Worm (Caenorhabditis elegans) whole organism, L4 larva: Measurements from ENCODE around the gene ttr-18.
A peak's percentile ranks its signal among the peaks of the same experiment; 100 is the strongest.

ENCODE experiments used
- F37D6.2 ChIP-seq: sonication (generic microtip); optimal IDR thresholded peaks from 2 replicates; lab custom pipeline; 2016; ENCODE audit warnings: mild to moderate bottlenecking, missing genetic modification characterization, missing compliant biosample characterization
- F49E8.2 ChIP-seq: sonication (generic microtip); optimal IDR thresholded peaks from 2 replicates; lab custom pipeline; 2016; ENCODE audit warnings: missing compliant biosample characterization, mild to moderate bottlenecking, missing genetic modification characterization, borderline replicate concordance
- T20F7.1 ChIP-seq: fragments of 200-800 bp; sonication (Bioruptor generic); optimal IDR thresholded peaks from 2 replicates; lab custom pipeline; 2018; ENCODE audit warnings: mild to moderate bottlenecking, missing genetic modification characterization, missing compliant biosample characterization
- Y105C5A.15 ChIP-seq: fragments of 200-800 bp; sonication (Bioruptor generic); IDR thresholded peaks from 2 replicates; pipeline ENCODE4 v1.3.6; 2022; ENCODE audit warnings: missing genetic modification characterization, missing compliant biosample characterization
- ZK337.2 ChIP-seq: fragments of 200-800 bp; sonication (Bioruptor generic); IDR thresholded peaks from 2 replicates; pipeline ENCODE4 v1.3.6; 2022; ENCODE audit warnings: missing genetic modification reagents, missing genetic modification characterization, missing compliant biosample characterization
- aha-1 ChIP-seq: fragments of 150-350 bp; peaks from one replicate; lab custom pipeline; 2014; ENCODE audit warnings: missing biosample characterization, missing genetic modification characterization
- aly-2 ChIP-seq: sonication (generic microtip); optimal IDR thresholded peaks from 2 replicates; lab custom pipeline; 2018; ENCODE audit warnings: missing biosample characterization, missing genetic modification characterization
- ceh-20 ChIP-seq: fragments of 200-800 bp; sonication (Bioruptor generic); IDR thresholded peaks from 2 replicates; pipeline ENCODE4 v1.3.6; 2022; ENCODE audit warnings: missing genetic modification reagents, missing genetic modification characterization, missing compliant biosample characterization
- ceh-32 ChIP-seq: sonication (generic microtip); optimal IDR thresholded peaks from 2 replicates; lab custom pipeline; 2016; ENCODE audit warnings: mild to moderate bottlenecking, missing genetic modification characterization, missing compliant biosample characterization; ENCODE audit not compliant: poor library complexity
- ctbp-1 ChIP-seq: fragments of 200-800 bp; sonication (Bioruptor generic); IDR thresholded peaks from 2 replicates; pipeline ENCODE4 v1.3.6; 2022; ENCODE audit warnings: missing genetic modification reagents, missing genetic modification characterization, missing compliant biosample characterization
- daf-12 ChIP-seq: fragments of 150-350 bp; optimal IDR thresholded peaks from 2 replicates; lab custom pipeline; 2014; ENCODE audit warnings: missing biosample characterization, missing genetic modification reagents, missing genetic modification characterization
- daf-16 ChIP-seq, 3 experiments: sonication (generic microtip); optimal IDR thresholded peaks; 2 replicates each; lab custom pipeline; 2016 to 2017; ENCODE audit warnings: missing genetic modification characterization in 3 of 3, missing genetic modification reagents in 3 of 3, mild to moderate bottlenecking in 2 of 3, missing compliant biosample characterization in 2 of 3, missing biosample characterization in 1 of 3, moderate library complexity in 1 of 3
- dmd-6 ChIP-seq: fragments of 200-800 bp; sonication (Bioruptor generic); IDR thresholded peaks from 2 replicates; pipeline ENCODE4 v1.3.6; 2022; ENCODE audit warnings: missing genetic modification reagents, missing genetic modification characterization, missing compliant biosample characterization
- dpl-1 ChIP-seq: fragments of 150-350 bp; optimal IDR thresholded peaks from 2 replicates; lab custom pipeline; 2014; ENCODE audit warnings: missing biosample characterization, missing genetic modification reagents, missing genetic modification characterization
- duxl-1 ChIP-seq: sonication (generic microtip); optimal IDR thresholded peaks from 2 replicates; lab custom pipeline; 2016; ENCODE audit warnings: mild to moderate bottlenecking, missing genetic modification characterization, moderate library complexity, missing compliant biosample characterization; ENCODE audit not compliant: poor library complexity
- dve-1 ChIP-seq: sonication (generic microtip); optimal IDR thresholded peaks from 2 replicates; lab custom pipeline; 2017; ENCODE audit warnings: antibody characterized with exemption, mild to moderate bottlenecking, missing genetic modification characterization, missing compliant biosample characterization; ENCODE audit not compliant: insufficient read depth
- egl-43 ChIP-seq: fragments of 200-800 bp; sonication (Bioruptor generic); IDR thresholded peaks from 2 replicates; pipeline ENCODE4 v1.3.6; 2022; ENCODE audit warnings: missing genetic modification reagents, missing genetic modification characterization, missing compliant biosample characterization
- fkh-10 ChIP-seq: fragments of 150-350 bp; optimal IDR thresholded peaks from 2 replicates; lab custom pipeline; 2014; ENCODE audit warnings: missing biosample characterization, missing genetic modification reagents, missing genetic modification characterization
- fos-1 ChIP-seq: fragments of 150-350 bp; optimal IDR thresholded peaks from 2 replicates; lab custom pipeline; 2014; ENCODE audit warnings: missing biosample characterization, missing genetic modification characterization
- gei-8 ChIP-seq: fragments of 200-800 bp; sonication (Bioruptor generic); optimal IDR thresholded peaks from 2 replicates; lab custom pipeline; 2018; ENCODE audit warnings: mild to moderate bottlenecking, missing genetic modification characterization, missing compliant biosample characterization
- hlh-11 ChIP-seq: fragments of 200-800 bp; sonication (Bioruptor generic); optimal IDR thresholded peaks from 2 replicates; lab custom pipeline; 2018; ENCODE audit warnings: mild to moderate bottlenecking, missing genetic modification characterization, missing compliant biosample characterization
- hlh-30 ChIP-seq: sonication (generic microtip); optimal IDR thresholded peaks from 2 replicates; lab custom pipeline; 2017; ENCODE audit warnings: antibody characterized with exemption, mild to moderate bottlenecking, missing genetic modification characterization, missing compliant biosample characterization; ENCODE audit not compliant: insufficient read depth
- hmg-1.1 ChIP-seq: fragments of 200-800 bp; sonication (Bioruptor generic); IDR thresholded peaks from 2 replicates; pipeline ENCODE4 v1.3.6; 2022; ENCODE audit warnings: missing genetic modification reagents, missing genetic modification characterization, missing compliant biosample characterization
- lim-7 ChIP-seq: fragments of 200-800 bp; sonication (Bioruptor generic); IDR thresholded peaks from 2 replicates; pipeline ENCODE4 v1.3.6; 2022; ENCODE audit warnings: missing genetic modification characterization, missing compliant biosample characterization
- lin-29 ChIP-seq: fragments of 200-800 bp; sonication (Bioruptor generic); IDR thresholded peaks from 2 replicates; pipeline ENCODE4 v1.3.6; 2022; ENCODE audit warnings: missing genetic modification reagents, missing genetic modification characterization, missing compliant biosample characterization
- lsy-2 ChIP-seq, 2 experiments: fragments of 150-350 bp in 1 of 2; sonication (generic microtip) in 1 of 2; optimal IDR thresholded peaks; 2 replicates each; lab custom pipeline; 2014 to 2017; ENCODE audit warnings: missing biosample characterization in 2 of 2, missing genetic modification characterization in 2 of 2
- madf-5 ChIP-seq, 2 experiments: fragments of 200-800 bp; sonication (Bioruptor generic); IDR thresholded peaks; 2 replicates each; pipeline ENCODE4 v1.3.6; 2022; ENCODE audit warnings: missing compliant biosample characterization in 2 of 2, missing genetic modification characterization in 2 of 2
- mdl-1 ChIP-seq, 2 experiments: fragments of 150-350 bp in 1 of 2; sonication (generic microtip) in 1 of 2; optimal IDR thresholded peaks; 2 replicates each; lab custom pipeline; 2014 to 2017; ENCODE audit warnings: missing biosample characterization in 2 of 2, missing genetic modification characterization in 2 of 2
- mdt-29 ChIP-seq: fragments of 200-800 bp; sonication (Bioruptor generic); IDR thresholded peaks from 2 replicates; pipeline ENCODE4 v1.3.6; 2022; ENCODE audit warnings: missing genetic modification reagents, missing genetic modification characterization, missing compliant biosample characterization
- mep-1 ChIP-seq: fragments of 150-350 bp; sonication (generic microtip); optimal IDR thresholded peaks from 3 replicates; lab custom pipeline; 2014; ENCODE audit warnings: missing biosample characterization, missing genetic modification characterization
- mxl-2 ChIP-seq: fragments of 200-800 bp; sonication (Bioruptor generic); conservative IDR thresholded peaks from 2 replicates; pipeline ENCODE4 v1.3.6; 2022; ENCODE audit warnings: missing genetic modification reagents, missing genetic modification characterization, missing compliant biosample characterization
- mxl-3 ChIP-seq: fragments of 200-800 bp; sonication (Bioruptor generic); optimal IDR thresholded peaks from 2 replicates; lab custom pipeline; 2018; ENCODE audit warnings: mild to moderate bottlenecking, missing genetic modification characterization, missing compliant biosample characterization
- nhr-10 ChIP-seq: fragments of 150-350 bp; optimal IDR thresholded peaks from 2 replicates; lab custom pipeline; 2014; ENCODE audit warnings: missing biosample characterization, missing genetic modification characterization
- nhr-111 ChIP-seq: fragments of 200-800 bp; sonication (Bioruptor generic); optimal IDR thresholded peaks from 2 replicates; lab custom pipeline; 2018; ENCODE audit warnings: mild to moderate bottlenecking, missing genetic modification characterization, missing compliant biosample characterization
- nhr-237 ChIP-seq: sonication (generic microtip); optimal IDR thresholded peaks from 2 replicates; lab custom pipeline; 2017; ENCODE audit warnings: missing biosample characterization, missing genetic modification characterization
- nhr-28 ChIP-seq: fragments of 150-350 bp; optimal IDR thresholded peaks from 2 replicates; lab custom pipeline; 2014; ENCODE audit warnings: missing biosample characterization, missing genetic modification characterization
- nhr-42 ChIP-seq: fragments of 200-800 bp; sonication (Bioruptor generic); IDR thresholded peaks from 2 replicates; pipeline ENCODE4 v1.3.6; 2022; ENCODE audit warnings: missing genetic modification characterization, missing compliant biosample characterization
- nhr-48 ChIP-seq: sonication (generic microtip); optimal IDR thresholded peaks from 2 replicates; lab custom pipeline; 2016; ENCODE audit warnings: mild to moderate bottlenecking, missing genetic modification characterization, missing compliant biosample characterization
- nhr-77 ChIP-seq: fragments of 150-350 bp; optimal IDR thresholded peaks from 2 replicates; lab custom pipeline; 2014; ENCODE audit warnings: missing biosample characterization, missing genetic modification characterization
- php-3 ChIP-seq: fragments of 200-800 bp; sonication (Bioruptor generic); IDR thresholded peaks from 2 replicates; pipeline ENCODE4 v1.3.6; 2022; ENCODE audit warnings: missing genetic modification reagents, missing genetic modification characterization, missing compliant biosample characterization
- pqm-1 ChIP-seq: sonication (generic microtip); optimal IDR thresholded peaks from 2 replicates; lab custom pipeline; 2017; ENCODE audit warnings: missing biosample characterization, missing genetic modification characterization
- snpc-1.2 ChIP-seq: fragments of 200-800 bp; sonication (Bioruptor generic); IDR thresholded peaks from 2 replicates; pipeline ENCODE4 v1.3.6; 2022; ENCODE audit warnings: missing genetic modification reagents, missing genetic modification characterization, missing compliant biosample characterization
- spr-1 ChIP-seq: sonication (generic microtip); optimal IDR thresholded peaks from 2 replicates; lab custom pipeline; 2016; ENCODE audit warnings: mild to moderate bottlenecking, missing genetic modification characterization, missing compliant biosample characterization
- tag-97 ChIP-seq: fragments of 200-800 bp; sonication (Bioruptor generic); IDR thresholded peaks from 2 replicates; pipeline ENCODE4 v1.3.6; 2022; ENCODE audit warnings: missing genetic modification characterization, missing compliant biosample characterization
- zfp-2 ChIP-seq: sonication (generic microtip); optimal IDR thresholded peaks from 2 replicates; lab custom pipeline; 2016; ENCODE audit warnings: mild to moderate bottlenecking, missing genetic modification characterization, missing compliant biosample characterization
- zfp-3 ChIP-seq: fragments of 200-800 bp; sonication (Bioruptor generic); conservative IDR thresholded peaks from 2 replicates; pipeline ENCODE4 v1.3.6; 2022; ENCODE audit warnings: missing genetic modification reagents, missing genetic modification characterization, missing compliant biosample characterization

The ttr-18 gene

ce11 chrII:11473525-11474181 is 12.9 kb downstream of the ttr-18 start, which contains the start of the genes metl-1 and W02B12.11 (continued):
- no peak for TF ChIP-seq nhr-111 (GFP tag; lab: Kevin White, UChicago)
- TF ChIP-seq mdl-1 (tag; optimal IDR thresholded peaks at IDR 0.05; lab: Kevin White, UChicago) = peak in 1 of 2 experiments; percentile 43
- TF ChIP-seq T20F7.1 (GFP tag; lab: Kevin White, UChicago) = no peak
- TF ChIP-seq fkh-10 = no peak
- no peak for TF ChIP-seq mdt-29
- peak; percentile 40 for TF ChIP-seq F49E8.2 (tag; lab: Kevin White, UChicago)
- TF ChIP-seq ceh-20 (GFP tag; lab: Robert Waterston, UW) = no peak
- peak; percentile 45 for TF ChIP-seq F37D6.2 (tag; lab: Kevin White, UChicago)
- peak; percentile 88 for TF ChIP-seq duxl-1 (tag; lab: Kevin White, UChicago)
- no peak for TF ChIP-seq nhr-237 (tag; lab: Kevin White, UChicago)
- peak; percentile 73 for TF ChIP-seq ctbp-1
- TF ChIP-seq tag-97 (GFP tag; lab: Robert Waterston, UW) = no peak
- peak; percentile 31 for TF ChIP-seq aha-1 (tag; lab: Kevin White, UChicago)
- no peak for TF ChIP-seq madf-5 (GFP tag; IDR thresholded peaks at IDR 0.05; lab: Robert Waterston, UW)
- TF ChIP-seq aly-2 (tag; lab: Kevin White, UChicago) = no peak
- peak; percentile 84 for TF ChIP-seq spr-1 (tag; lab: Kevin White, UChicago)
- TF ChIP-seq nhr-48 (tag; lab: Kevin White, UChicago) = peak; percentile 68
- TF ChIP-seq daf-16 (GFP tag; optimal IDR thresholded peaks at IDR 0.05; lab: Kevin White, UChicago) = peak in 1 of 2 experiments; percentile 35
- TF ChIP-seq daf-16 (tag; optimal IDR thresholded peaks at IDR 0.05; lab: Kevin White, UChicago) = peak; percentile 79
- TF ChIP-seq Y105C5A.15 (GFP tag; lab: Robert Waterston, UW) = no peak
- TF ChIP-seq nhr-42 (GFP tag; lab: Robert Waterston, UW) = no peak
- no peak for TF ChIP-seq daf-12
- TF ChIP-seq hlh-30 (tag; lab: Kevin White, UChicago) = no peak
- TF ChIP-seq dpl-1 (GFP tag; lab: Kevin White, UChicago) = peak; percentile 82
- peak; percentile 71; the same call in 1 of the 2 replicates for TF ChIP-seq lin-29 (GFP tag; lab: Robert Waterston, UW)
- TF ChIP-seq fos-1 (tag; lab: Kevin White, UChicago) = no peak
- no peak; the same call in 1 of the 2 replicates for TF ChIP-seq snpc-1.2
- TF ChIP-seq egl-43 (GFP tag; lab: Robert Waterston, UW) = peak; percentile 68

ce11 chrII:11472542-11472941 is 14.0 kb downstream of the ttr-18 start:
- TF ChIP-seq hlh-11 (tag; lab: Kevin White, UChicago) = peak; percentile 79
- TF ChIP-seq lsy-2 (tag; optimal IDR thresholded peaks at IDR 0.05; lab: Kevin White, UChicago) = peak in 1 of 2 experiments; percentile 56
- 0 out of 2 replicates have a peak, but pooled peaks have one; percentile 10 for TF ChIP-seq php-3 (GFP tag; lab: Robert Waterston, UW)
- TF ChIP-seq hlh-30 (tag; lab: Kevin White, UChicago) = peak; percentile 71
- TF ChIP-seq mxl-3 (GFP tag; lab: Kevin White, UChicago) = peak; percentile 98
- TF ChIP-seq ceh-32 (tag; lab: Kevin White, UChicago) = no peak
- no peak for TF ChIP-seq mep-1
- TF ChIP-seq pqm-1 (tag; lab: Kevin White, UChicago) = peak; percentile 71
- peak; percentile 91 for TF ChIP-seq nhr-28 (tag; lab: Kevin White, UChicago)
- TF ChIP-seq zfp-3 (GFP tag; lab: Robert Waterston, UW) = no peak
- peak; percentile 14 to 83 for TF ChIP-seq mdl-1 (tag; optimal IDR thresholded peaks at IDR 0.05; lab: Kevin White, UChicago)
- no peak for TF ChIP-seq ctbp-1
- TF ChIP-seq nhr-10 (tag; lab: Kevin White, UChicago) = peak; percentile 33
- no peak for TF ChIP-seq gei-8 (GFP tag; lab: Kevin White, UChicago)
- no peak for TF ChIP-seq lim-7 (GFP tag; lab: Robert Waterston, UW)
- peak; percentile 99 for TF ChIP-seq aha-1 (tag; lab: Kevin White, UChicago)
- TF ChIP-seq zfp-2 = no peak
- no peak for TF ChIP-seq ZK337.2 (GFP tag; lab: Robert Waterston, UW)
- TF ChIP-seq dve-1 (tag; lab: Kevin White, UChicago) = peak; percentile 64
- TF ChIP-seq mxl-2 = no peak
- no peak for TF ChIP-seq hmg-1.1
- peak; percentile 85 for TF ChIP-seq dmd-6 (GFP tag; lab: Robert Waterston, UW)
- no peak for TF ChIP-seq dpl-1 (GFP tag; lab: Kevin White, UChicago)
- peak; percentile 25 for TF ChIP-seq T20F7.1 (GFP tag; lab: Kevin White, UChicago)
- TF ChIP-seq lin-29 (GFP tag; lab: Robert Waterston, UW) = no peak
- no peak for TF ChIP-seq nhr-77 (tag; lab: Kevin White, UChicago)
- TF ChIP-seq nhr-48 (tag; lab: Kevin White, UChicago) = peak; percentile 55
- TF ChIP-seq nhr-42 (GFP tag; lab: Robert Waterston, UW) = no peak
- no peak for TF ChIP-seq daf-16 (GFP tag; optimal IDR thresholded peaks at IDR 0.05; lab: Kevin White, UChicago)
- TF ChIP-seq daf-16 (tag; optimal IDR thresholded peaks at IDR 0.05; lab: Kevin White, UChicago) = peak; percentile 37
